Fruit fly (Drosophila melanogaster): ENCODE results near the gene CG3552.

CG3552 gene

dm6 chr3L:9460775-9461491, 4.8 kb downstream of the CG3552 start, which contains the start of the genes CG3434 and CG44838 (continued):
- TF ChIP-seq CG1602 (GFP tag; optimal IDR thresholded peaks at IDR 0.05) (peak; percentile 75), CG2712 (tag; optimal IDR thresholded peaks at IDR 0.05) (peak; percentile 86), rib (GFP tag; IDR thresholded peaks at IDR 0.05) (no peak), E2f1 (GFP tag; IDR thresholded peaks at IDR 0.05) (peak; percentile 73), Optix (GFP tag; IDR thresholded peaks at IDR 0.05) (peak; percentile 59; the same call in 2 of the 3 replicates), CG3163 (GFP tag; optimal IDR thresholded peaks at IDR 0.05) (peak; percentile 31), zfh2 (GFP tag; optimal IDR thresholded peaks at IDR 0.05) (peak; percentile 75), CG7372 (GFP tag; IDR thresholded peaks at IDR 0.05) (peak; percentile 57; the same call in 1 of the 2 replicates), twi (tag; optimal IDR thresholded peaks at IDR 0.05) (peak; percentile 61), wek (GFP tag; optimal IDR thresholded peaks at IDR 0.05) (no peak), gfzf (GFP tag; optimal IDR thresholded peaks at IDR 0.05) (peak; percentile 16), wor (GFP tag; IDR thresholded peaks at IDR 0.05) (peak; percentile 61), vvl (GFP tag; IDR thresholded peaks at IDR 0.05) (peak; percentile 88), Dref (GFP tag; IDR thresholded peaks at IDR 0.05) (peak; percentile 66), CG11695 (GFP tag; IDR thresholded peaks at IDR 0.05) (peak; percentile 67; the same call in 2 of the 3 replicates), Nf-YB (GFP tag; optimal IDR thresholded peaks at IDR 0.05) (peak; percentile 72), CG4854 (GFP tag; optimal IDR thresholded peaks at IDR 0.05) (peak; percentile 48), ci (GFP tag; IDR thresholded peaks at IDR 0.05) (peak; percentile 79; the same call in 2 of the 3 replicates), vfl (GFP tag; optimal IDR thresholded peaks at IDR 0.05) (peak; percentile 68), CG31388 (GFP tag; optimal IDR thresholded peaks at IDR 0.05) (peak; percentile 32), CG31224 (GFP tag; IDR thresholded peaks at IDR 0.05) (no peak; the same call in 1 of the 2 replicates), CG9727 (GFP tag; optimal IDR thresholded peaks at IDR 0.05) (peak; percentile 86), Xbp1 (GFP tag; optimal IDR thresholded peaks at IDR 0.05) (peak; percentile 88), CG1529 (GFP tag; optimal IDR thresholded peaks at IDR 0.05) (peak; percentile 45), CG10462 (GFP tag; optimal IDR thresholded peaks at IDR 0.05) (peak; percentile 73), chinmo (GFP tag; IDR thresholded peaks at IDR 0.05; ENCODE audit: partially characterized antibody) (peak; percentile 77; the same call in 1 of the 4 replicates), NFAT (GFP tag; IDR thresholded peaks at IDR 0.05) (peak; percentile 56), fd3F (GFP tag; optimal IDR thresholded peaks at IDR 0.05) (peak; percentile 68), gsb (GFP tag; IDR thresholded peaks at IDR 0.05) (no peak), Meics (GFP tag; optimal IDR thresholded peaks at IDR 0.05) (peak; percentile 82), CG7271 (tag; optimal IDR thresholded peaks at IDR 0.05) (peak; percentile 23), nerfin-1 (tag; optimal IDR thresholded peaks at IDR 0.05) (peak; percentile 68), pnt (GFP tag; optimal IDR thresholded peaks at IDR 0.05) (peak; percentile 53), NC2β (GFP tag; optimal IDR thresholded peaks at IDR 0.05) (peak; percentile 73), gt (GFP tag; IDR thresholded peaks at IDR 0.05) (no peak), CG5180 (GFP tag; optimal IDR thresholded peaks at IDR 0.05) (peak; percentile 87), Dip2 (GFP tag; IDR thresholded peaks at IDR 0.05) (no peak), CG12236 (GFP tag; optimal IDR thresholded peaks at IDR 0.05) (peak; percentile 2), ham (GFP tag; IDR thresholded peaks at IDR 0.05) (no peak), CG12744 (GFP tag; optimal IDR thresholded peaks at IDR 0.05) (peak; percentile 28), ab (GFP tag; optimal IDR thresholded peaks at IDR 0.05) (peak; percentile 77), CG16779 (GFP tag; IDR thresholded peaks at IDR 0.05) (no peak), CG6813 (GFP tag; optimal IDR thresholded peaks at IDR 0.05) (peak; percentile 7), ato (GFP tag; IDR thresholded peaks at IDR 0.05; ENCODE audit: partially characterized antibody) (no peak), Dbx (GFP tag; IDR thresholded peaks at IDR 0.05) (peak; percentile 77; the same call in 2 of the 3 replicates), Ssrp (tag; optimal IDR thresholded peaks at IDR 0.05) (peak; percentile 75), Neu2 (GFP tag; optimal IDR thresholded peaks at IDR 0.05; ENCODE audit: borderline replicate concordance) (peak; percentile 56), klu (GFP tag; IDR thresholded peaks at IDR 0.05) (peak; percentile 51; the same call in 1 of the 2 replicates), jumu (GFP tag; optimal IDR thresholded peaks at IDR 0.05) (peak; percentile 73), Atf-2 (GFP tag; optimal IDR thresholded peaks at IDR 0.05) (peak; percentile 19)

Data from whole organism, embryonic.